Fruit fly (Drosophila melanogaster) whole organism, prepupa: ENCODE measurements around the gene CG5961.
"Not testable (repeated sequence)": the region's sequence is repeated elsewhere in the genome, so short reads cannot be mapped to it uniquely, and the experiment has no call there.

Experiments
- Blimp-1 ChIP-seq: fragments of 200-800 bp; sonication (Bioruptor generic); optimal IDR thresholded peaks from 3 replicates; lab custom pipeline; 2017; ENCODE audit warnings: missing biosample characterization, missing genetic modification characterization, mild to moderate bottlenecking, moderate library complexity, missing genetic modification reagents
- CG11902 ChIP-seq: fragments of 200-800 bp; sonication (Bioruptor generic); optimal IDR thresholded peaks from 3 replicates; lab custom pipeline; 2016; ENCODE audit warnings: missing biosample characterization, missing genetic modification characterization
- CG15336 ChIP-seq: fragments of 200-800 bp; sonication (Bioruptor generic); IDR thresholded peaks from 2 replicates; pipeline ENCODE4 v1.3.6; 2022; ENCODE audit warnings: missing biosample characterization, missing genetic modification characterization
- CG3032 ChIP-seq: fragments of 200-800 bp; optimal IDR thresholded peaks from 2 replicates; lab custom pipeline; 2019; ENCODE audit warnings: missing biosample characterization, mild to moderate bottlenecking, missing genetic modification characterization, moderate library complexity
- CG32006 ChIP-seq: fragments of 200-800 bp; sonication (Bioruptor generic); optimal IDR thresholded peaks from 3 replicates; lab custom pipeline; 2017; ENCODE audit warnings: missing biosample characterization, mild to moderate bottlenecking, missing genetic modification characterization
- CG3919 ChIP-seq: fragments of 200-800 bp; sonication (Bioruptor generic); optimal IDR thresholded peaks from 3 replicates; lab custom pipeline; 2016; ENCODE audit warnings: missing biosample characterization, missing genetic modification characterization
- CG6163 ChIP-seq: fragments of 200-800 bp; sonication (Bioruptor generic); IDR thresholded peaks from 3 replicates; pipeline ENCODE4 v1.3.6; 2022; ENCODE audit warnings: missing biosample characterization, missing genetic modification characterization
- CG6808 ChIP-seq: fragments of 200-800 bp; sonication (Bioruptor generic); optimal IDR thresholded peaks from 3 replicates; lab custom pipeline; 2017; ENCODE audit warnings: missing biosample characterization, missing genetic modification characterization, mild to moderate bottlenecking, moderate library complexity, missing genetic modification reagents
- Eip75B ChIP-seq: fragments of 200-800 bp; sonication (Bioruptor generic); optimal IDR thresholded peaks from 3 replicates; lab custom pipeline; 2016; ENCODE audit warnings: missing biosample characterization, missing genetic modification characterization
- Eip78C ChIP-seq: fragments of 200-800 bp; sonication (Bioruptor generic); peaks from one replicate; lab custom pipeline; 2016; ENCODE audit warnings: missing biosample characterization, missing genetic modification characterization
- Ets21C ChIP-seq: fragments of 200-800 bp; sonication (Bioruptor generic); optimal IDR thresholded peaks from 3 replicates; lab custom pipeline; 2016; ENCODE audit warnings: missing biosample characterization, missing genetic modification characterization
- Hr4 ChIP-seq: fragments of 200-800 bp; sonication (Bioruptor generic); optimal IDR thresholded peaks from 3 replicates; lab custom pipeline; 2016; ENCODE audit warnings: missing biosample characterization, missing genetic modification characterization
- Smox ChIP-seq: fragments of 200-800 bp; sonication (Bioruptor generic); optimal IDR thresholded peaks from 3 replicates; lab custom pipeline; 2016; ENCODE audit warnings: missing biosample characterization, missing genetic modification characterization
- cyc ChIP-seq: fragments of 200-800 bp; sonication (Bioruptor generic); optimal IDR thresholded peaks from 3 replicates; lab custom pipeline; 2016; ENCODE audit warnings: missing biosample characterization, missing genetic modification characterization
- dac ChIP-seq: fragments of 200-800 bp; sonication (Bioruptor generic); optimal IDR thresholded peaks from 2 replicates; lab custom pipeline; 2017; ENCODE audit warnings: missing biosample characterization, mild to moderate bottlenecking, missing genetic modification characterization
- esn ChIP-seq: fragments of 200-800 bp; sonication (Bioruptor generic); optimal IDR thresholded peaks from 2 replicates; lab custom pipeline; 2016; ENCODE audit warnings: missing biosample characterization, mild to moderate bottlenecking, missing genetic modification characterization, moderate library complexity
- fkh ChIP-seq: fragments of 200-800 bp; sonication (Bioruptor generic); optimal IDR thresholded peaks from 3 replicates; lab custom pipeline; 2017; ENCODE audit warnings: missing biosample characterization, mild to moderate bottlenecking, missing genetic modification characterization, moderate library complexity
- pdm3 ChIP-seq: fragments of 200-800 bp; sonication (Bioruptor generic); optimal IDR thresholded peaks from 3 replicates; lab custom pipeline; 2016; ENCODE audit warnings: missing biosample characterization, missing genetic modification characterization
- spab ChIP-seq: fragments of 200-800 bp; sonication (Bioruptor generic); optimal IDR thresholded peaks from 2 replicates; lab custom pipeline; 2017; ENCODE audit warnings: missing biosample characterization, mild to moderate bottlenecking, missing genetic modification characterization, missing genetic modification reagents
- ss ChIP-seq, 2 experiments: fragments of 200-800 bp; sonication (Bioruptor generic); optimal IDR thresholded peaks; 2 replicates in 1 of 2; 3 replicates in 1 of 2; lab custom pipeline; 2017 to 2018; ENCODE audit warnings: mild to moderate bottlenecking in 2 of 2, missing biosample characterization in 2 of 2, missing genetic modification characterization in 2 of 2, moderate library complexity in 1 of 2
- vri ChIP-seq: fragments of 200-800 bp; sonication (Bioruptor generic); optimal IDR thresholded peaks from 3 replicates; lab custom pipeline; 2016; ENCODE audit warnings: missing biosample characterization, mild to moderate bottlenecking, missing genetic modification characterization

Gene CG5961

dm6 chr3R:12459879-12460522, at the start of gene CG5961, which contains the start of gene Polr3C:
TSS of gene CG5961 (minus strand) at chr3R:12460294.
TSS of gene Polr3C (plus strand) at chr3R:12460414.
- TF ChIP-seq CG3919 (GFP tag; lab: Kevin White, UChicago) = no peak
- peak; percentile 91 for TF ChIP-seq fkh (GFP tag; lab: Kevin White, UChicago)
- TF ChIP-seq Eip78C (GFP tag; lab: Kevin White, UChicago) = peak; percentile 13
- no peak for TF ChIP-seq Blimp-1 (GFP tag; lab: Kevin White, UChicago)
- peak; percentile 19 for TF ChIP-seq esn
- TF ChIP-seq Smox (GFP tag; lab: Kevin White, UChicago) = no peak
- TF ChIP-seq CG6808 = no peak

- TF ChIP-seq cyc, CG11902, Ets21C (GFP tag; lab: Kevin White, UChicago): not testable (repeated sequence)
- TF ChIP-seq, all 60 proteins: peak for 0; not testable (repeated sequence) for 60
Observed at dm6 chr3R:12508776-12509175, 48.7 kb upstream of the CG5961 start, which contains the start of gene Hsp70Bc. TSS of gene Hsp70Bc (plus strand) at chr3R:12509076.

- TF ChIP-seq ss (GFP tag; optimal IDR thresholded peaks at IDR 0.05; lab: Kevin White, UChicago); Hr4 (GFP tag; lab: Kevin White, UChicago); CG6163: not testable (repeated sequence)
Observed at dm6 chr3R:12505493-12505892, 45.4 kb upstream of the CG5961 start, which contains the start of gene Hsp70Bb. TSS of gene Hsp70Bb (plus strand) at chr3R:12505793.

- TF ChIP-seq Smox (GFP tag; lab: Kevin White, UChicago); dac; CG3032 (tag; lab: Kevin White, UChicago): not testable (repeated sequence)
Observed at dm6 chr3R:12502210-12502609, 42.1 kb upstream of the CG5961 start, which contains the start of gene Hsp70Bbb. TSS of gene Hsp70Bbb (plus strand) at chr3R:12502510.

- peak; percentile 1 for TF ChIP-seq CG6808
- peak in 1 of 2 experiments; percentile 17 for TF ChIP-seq ss (GFP tag; optimal IDR thresholded peaks at IDR 0.05; lab: Kevin White, UChicago)
- TF ChIP-seq fkh (GFP tag; lab: Kevin White, UChicago) = peak; percentile 60
Observed at dm6 chr3R:12477239-12477865, 17.3 kb upstream of the CG5961 start.

- TF ChIP-seq CG15336; spab (GFP tag; lab: Kevin White, UChicago); pdm3 (GFP tag; lab: Kevin White, UChicago): not testable (repeated sequence)
Observed at dm6 chr3R:12467675-12468074, 7.6 kb upstream of the CG5961 start, which contains the start of gene Hsp70Ba. TSS of gene Hsp70Ba (minus strand) at chr3R:12467776.

- not testable (repeated sequence) for TF ChIP-seq CG32006 (GFP tag; lab: Kevin White, UChicago); vri (GFP tag; lab: Kevin White, UChicago); dac
Observed at dm6 chr3R:12465198-12465597, 5.1 kb upstream of the CG5961 start, which contains the start of gene CG5608. TSS of gene CG5608 (minus strand) at chr3R:12465298.

- TF ChIP-seq esn (peak; percentile 27), Eip75B (no peak)
Observed at dm6 chr3R:12456370-12456940, 3.6 kb downstream of the CG5961 start, which contains the start of gene trus. TSS of gene trus (plus strand) at chr3R:12456573.
